Worm (Caenorhabditis elegans) whole organism, midembryonic: ENCODE data around the gene cku-70.
"Not testable (repeated sequence)": the region's sequence is repeated elsewhere in the genome, so short reads cannot be mapped to it uniquely, and the experiment has no call there.

Source experiments
- T22C8.4 ChIP-seq: fragments of 200-800 bp; sonication (Bioruptor generic); IDR thresholded peaks from 2 replicates; pipeline ENCODE4 v1.3.6; 2022; ENCODE audit warnings: missing genetic modification characterization, missing compliant biosample characterization
- ztf-23 ChIP-seq: fragments of 200-800 bp; sonication (Bioruptor generic); IDR thresholded peaks from 2 replicates; pipeline ENCODE4 v1.3.6; 2022; ENCODE audit warnings: missing genetic modification reagents, missing genetic modification characterization, missing compliant biosample characterization
- ztf-29 ChIP-seq: fragments of 200-800 bp; sonication (Bioruptor generic); IDR thresholded peaks from 2 replicates; pipeline ENCODE4 v1.3.6; 2022; ENCODE audit warnings: missing genetic modification reagents, missing genetic modification characterization, missing compliant biosample characterization

DNA sequence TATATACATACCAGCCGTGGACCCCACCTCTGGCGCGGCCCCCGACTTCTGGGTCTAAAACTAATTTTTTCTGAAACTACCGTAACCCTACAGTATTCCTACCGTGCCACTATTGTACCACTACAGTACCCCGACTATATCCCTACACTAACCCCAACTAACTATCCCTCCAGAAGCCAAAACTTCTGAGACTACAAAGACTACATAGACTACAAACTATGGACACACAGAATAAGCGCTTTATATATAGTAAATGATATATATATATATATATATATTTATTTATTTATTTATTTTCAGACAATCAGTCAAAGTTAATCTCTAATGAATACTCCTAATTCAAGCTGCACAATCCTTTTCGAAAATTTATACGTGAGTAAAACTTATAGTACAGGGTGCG is 23.2 kb upstream of the cku-70 start, which contains the start of gene pha-1:
- TF ChIP-seq ztf-23, T22C8.4, ztf-29 (GFP tag; lab: Robert Waterston, UW): not testable (repeated sequence)
